Worm (Caenorhabditis elegans) whole organism, young adult: ENCODE data around the gene attf-3.

Source experiments
- B0019.2 ChIP-seq: fragments of 200-800 bp; sonication (Bioruptor generic); conservative IDR thresholded peaks from 2 replicates; pipeline ENCODE4 v1.3.6; 2022; ENCODE audit warnings: missing genetic modification reagents, missing genetic modification characterization, missing compliant biosample characterization
- C06A6.2 ChIP-seq: fragments of 200-800 bp; sonication (Bioruptor generic); conservative IDR thresholded peaks from 2 replicates; pipeline ENCODE4 v1.3.6; 2022; ENCODE audit warnings: missing genetic modification characterization, missing compliant biosample characterization
- C17E4.6 ChIP-seq: fragments of 200-800 bp; sonication (Bioruptor generic); IDR thresholded peaks from 2 replicates; pipeline ENCODE4 v1.3.6; 2022; ENCODE audit warnings: missing genetic modification reagents, missing genetic modification characterization, missing compliant biosample characterization
- F10E7.11 ChIP-seq: sonication (generic microtip); optimal IDR thresholded peaks from 2 replicates; lab custom pipeline; 2017; ENCODE audit warnings: mild to moderate bottlenecking, missing genetic modification characterization, moderate library complexity, missing compliant biosample characterization
- F57A8.1 ChIP-seq: fragments of 200-800 bp; sonication (Bioruptor generic); optimal IDR thresholded peaks from 2 replicates; lab custom pipeline; 2018; ENCODE audit warnings: mild to moderate bottlenecking, missing genetic modification characterization, moderate library complexity, missing compliant biosample characterization
- K12H6.12 ChIP-seq: fragments of 200-800 bp; sonication (Bioruptor generic); optimal IDR thresholded peaks from 2 replicates; lab custom pipeline; 2018; ENCODE audit warnings: mild to moderate bottlenecking, missing genetic modification characterization, missing compliant biosample characterization
- Y56A3A.18 ChIP-seq: fragments of 200-800 bp; sonication (Bioruptor generic); IDR thresholded peaks from 2 replicates; pipeline ENCODE4 v1.3.6; 2022; ENCODE audit warnings: missing genetic modification reagents, missing genetic modification characterization, missing compliant biosample characterization
- Y95B8A.8 ChIP-seq: fragments of 200-800 bp; sonication (Bioruptor generic); IDR thresholded peaks from 2 replicates; pipeline ENCODE4 v1.3.6; 2022; ENCODE audit warnings: missing genetic modification reagents, missing genetic modification characterization, missing compliant biosample characterization
- akir-1 ChIP-seq: fragments of 200-800 bp; sonication (Bioruptor generic); optimal IDR thresholded peaks from 2 replicates; lab custom pipeline; 2018; ENCODE audit warnings: mild to moderate bottlenecking, missing genetic modification characterization, moderate library complexity, missing compliant biosample characterization
- ama-1 ChIP-seq, 3 experiments: fragments of 150-350 bp in 1 of 3; sonication (generic microtip) in 2 of 3; optimal IDR thresholded peaks; 2 replicates each; lab custom pipeline; 2014 to 2018; ENCODE audit warnings: missing biosample characterization in 2 of 3, missing genetic modification characterization in 2 of 3, missing genetic modification reagents in 2 of 3
- atf-7 ChIP-seq: sonication (generic microtip); optimal IDR thresholded peaks from 2 replicates; lab custom pipeline; 2017; ENCODE audit warnings: mild to moderate bottlenecking, missing genetic modification characterization, missing compliant biosample characterization
- athp-1 ChIP-seq: sonication (generic microtip); optimal IDR thresholded peaks from 2 replicates; lab custom pipeline; 2017; ENCODE audit warnings: mild to moderate bottlenecking, missing genetic modification characterization, missing compliant biosample characterization
- attf-5 ChIP-seq: fragments of 200-800 bp; sonication (Bioruptor generic); optimal IDR thresholded peaks from 2 replicates; lab custom pipeline; 2018; ENCODE audit warnings: mild to moderate bottlenecking, missing genetic modification characterization, missing compliant biosample characterization
- attf-6 ChIP-seq: fragments of 200-800 bp; sonication (Bioruptor generic); IDR thresholded peaks from 2 replicates; pipeline ENCODE4 v1.3.6; 2022; ENCODE audit warnings: missing genetic modification reagents, missing genetic modification characterization, missing compliant biosample characterization
- ccch-3 ChIP-seq: fragments of 200-800 bp; sonication (Bioruptor generic); optimal IDR thresholded peaks from 2 replicates; lab custom pipeline; 2018; ENCODE audit warnings: mild to moderate bottlenecking, missing genetic modification characterization, missing compliant biosample characterization
- ceh-100 ChIP-seq: fragments of 200-800 bp; sonication (Bioruptor generic); IDR thresholded peaks from 2 replicates; pipeline ENCODE4 v1.3.6; 2022; ENCODE audit warnings: missing genetic modification reagents, missing genetic modification characterization, missing compliant biosample characterization
- ceh-79 ChIP-seq: sonication (generic microtip); optimal IDR thresholded peaks from 2 replicates; lab custom pipeline; 2017; ENCODE audit warnings: mild to moderate bottlenecking, missing genetic modification characterization, missing compliant biosample characterization
- die-1 ChIP-seq: sonication (generic microtip); optimal IDR thresholded peaks from 2 replicates; lab custom pipeline; 2016; ENCODE audit warnings: missing genotype, mild to moderate bottlenecking, missing genetic modification characterization, missing compliant biosample characterization
- dox-1 ChIP-seq: fragments of 200-800 bp; sonication (Bioruptor generic); IDR thresholded peaks from 2 replicates; pipeline ENCODE4 v1.3.6; 2022; ENCODE audit warnings: missing genetic modification reagents, missing genetic modification characterization, missing compliant biosample characterization
- egl-18 ChIP-seq: fragments of 200-800 bp; sonication (Bioruptor generic); IDR thresholded peaks from 2 replicates; pipeline ENCODE4 v1.3.6; 2022; ENCODE audit warnings: missing genetic modification reagents, missing genetic modification characterization, missing compliant biosample characterization
- egrh-3 ChIP-seq: fragments of 200-800 bp; sonication (Bioruptor generic); IDR thresholded peaks from 2 replicates; pipeline ENCODE4 v1.3.6; 2022; ENCODE audit warnings: missing genetic modification reagents, missing genetic modification characterization, missing compliant biosample characterization
- ekl-4 ChIP-seq: fragments of 200-800 bp; sonication (Bioruptor generic); IDR thresholded peaks from 2 replicates; pipeline ENCODE4 v1.3.6; 2022; ENCODE audit warnings: missing genetic modification reagents, missing genetic modification characterization, missing compliant biosample characterization
- fkh-3 ChIP-seq: sonication (generic microtip); optimal IDR thresholded peaks from 2 replicates; lab custom pipeline; 2016; ENCODE audit warnings: mild to moderate bottlenecking, missing genetic modification characterization, missing compliant biosample characterization
- hmg-1.2 ChIP-seq: fragments of 200-800 bp; sonication (Bioruptor generic); IDR thresholded peaks from 2 replicates; pipeline ENCODE4 v1.3.6; 2022; ENCODE audit warnings: missing genetic modification reagents, missing genetic modification characterization, missing compliant biosample characterization
- lin-40 ChIP-seq: sonication (generic microtip); optimal IDR thresholded peaks from 2 replicates; lab custom pipeline; 2016; ENCODE audit warnings: missing genetic modification characterization, mild to moderate bottlenecking, missing compliant biosample characterization, missing genotype, missing genetic modification reagents
- lin-54 ChIP-seq: fragments of 200-800 bp; sonication (Bioruptor generic); optimal IDR thresholded peaks from 2 replicates; lab custom pipeline; 2018; ENCODE audit warnings: mild to moderate bottlenecking, missing genetic modification characterization, missing compliant biosample characterization
- mcd-1 ChIP-seq: fragments of 200-800 bp; sonication (Bioruptor generic); IDR thresholded peaks from 2 replicates; pipeline ENCODE4 v1.3.6; 2022; ENCODE audit warnings: missing genetic modification reagents, missing genetic modification characterization, missing compliant biosample characterization
- nfya-1 ChIP-seq: sonication (generic microtip); optimal IDR thresholded peaks from 2 replicates; lab custom pipeline; 2017; ENCODE audit warnings: antibody characterized with exemption, missing compliant biosample characterization, missing genetic modification characterization, borderline replicate concordance; ENCODE audit not compliant: insufficient read depth
- nhr-120 ChIP-seq: fragments of 200-800 bp; sonication (Bioruptor generic); IDR thresholded peaks from 2 replicates; pipeline ENCODE4 v1.3.6; 2022; ENCODE audit warnings: missing genetic modification characterization, missing compliant biosample characterization
- pha-4 ChIP-seq: fragments of 150-350 bp; sonication (generic microtip); optimal IDR thresholded peaks from 2 replicates; lab custom pipeline; 2014; ENCODE audit warnings: missing biosample characterization, missing genetic modification reagents, missing genetic modification characterization
- rcor-1 ChIP-seq: fragments of 200-800 bp; sonication (Bioruptor generic); IDR thresholded peaks from 2 replicates; pipeline ENCODE4 v1.3.6; 2022; ENCODE audit warnings: missing genetic modification reagents, missing genetic modification characterization, missing compliant biosample characterization
- rec-8 ChIP-seq, 2 experiments: sonication (generic microtip); optimal IDR thresholded peaks; 2 replicates each; lab custom pipeline; 2016; ENCODE audit warnings: mild to moderate bottlenecking in 2 of 2, missing genetic modification characterization in 2 of 2, missing genetic modification reagents in 2 of 2, missing genotype in 2 of 2, missing biosample characterization in 1 of 2, missing compliant biosample characterization in 1 of 2, moderate library complexity in 1 of 2
- snpc-1.1 ChIP-seq: sonication (generic microtip); optimal IDR thresholded peaks from 2 replicates; lab custom pipeline; 2017; ENCODE audit warnings: missing genetic modification characterization, mild to moderate bottlenecking, missing compliant biosample characterization, antibody characterized with exemption, moderate library complexity, missing genotype, missing genetic modification reagents; ENCODE audit not compliant: insufficient read depth
- snpc-3.4 ChIP-seq: sonication (generic microtip); optimal IDR thresholded peaks from 2 replicates; lab custom pipeline; 2017; ENCODE audit warnings: missing genetic modification characterization, mild to moderate bottlenecking, missing compliant biosample characterization, antibody characterized with exemption, moderate library complexity, missing genotype, missing genetic modification reagents
- tlf-1 ChIP-seq: fragments of 200-800 bp; sonication (Bioruptor generic); optimal IDR thresholded peaks from 2 replicates; lab custom pipeline; 2018; ENCODE audit warnings: mild to moderate bottlenecking, missing genetic modification characterization, missing compliant biosample characterization
- zfh-2 ChIP-seq: fragments of 200-800 bp; sonication (Bioruptor generic); conservative IDR thresholded peaks from 2 replicates; pipeline ENCODE4 v1.3.6; 2022; ENCODE audit warnings: missing genetic modification reagents, missing genetic modification characterization, missing compliant biosample characterization
- zim-3 ChIP-seq: sonication (generic microtip); optimal IDR thresholded peaks from 2 replicates; lab custom pipeline; 2017; ENCODE audit warnings: mild to moderate bottlenecking, missing genetic modification characterization, moderate library complexity, missing compliant biosample characterization

Gene attf-3

DNA sequence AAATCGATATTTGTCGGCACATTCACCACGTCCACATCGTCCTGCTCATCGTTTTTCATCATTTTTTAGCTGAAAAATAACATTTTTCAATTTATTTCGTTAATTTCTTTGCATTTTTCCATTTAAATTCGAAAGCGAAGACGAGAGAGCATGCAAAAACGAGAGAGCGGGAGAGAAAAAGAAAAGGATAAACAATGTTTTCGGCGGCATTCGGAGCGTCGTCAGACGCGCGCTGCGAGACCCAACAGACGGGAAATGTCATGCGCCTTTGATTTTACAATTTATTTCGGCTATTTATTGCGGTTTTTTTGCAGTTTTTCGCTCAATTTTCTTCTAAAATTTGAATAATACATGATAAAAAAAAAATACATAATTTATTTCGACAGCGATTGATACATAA, at the start of gene attf-3 (continued):
- TF ChIP-seq egrh-3 (GFP tag; lab: Robert Waterston, UW) (no peak), ceh-100 (GFP tag; lab: Robert Waterston, UW) (no peak), hmg-1.2 (GFP tag; lab: Robert Waterston, UW) (peak; percentile 94), die-1 (tag; lab: Kevin White, UChicago) (no peak), ama-1 (optimal IDR thresholded peaks at IDR 0.05; lab: Kevin White, UChicago) (no peak), ama-1 (GFP tag; optimal IDR thresholded peaks at IDR 0.05; lab: Kevin White, UChicago) (no peak), nhr-120 (GFP tag; lab: Robert Waterston, UW) (no peak), lin-54 (GFP tag; lab: Kevin White, UChicago) (peak; percentile 60), zfh-2 (GFP tag; lab: Robert Waterston, UW) (0 out of 2 replicates have a peak, but pooled peaks have one; percentile 9), egl-18 (GFP tag; lab: Robert Waterston, UW) (no peak), ccch-3 (GFP tag; lab: Kevin White, UChicago) (no peak), mcd-1 (GFP tag; lab: Robert Waterston, UW) (peak; percentile 48; the same call in 1 of the 2 replicates), C17E4.6 (GFP tag; lab: Robert Waterston, UW) (no peak), C06A6.2 (GFP tag; lab: Robert Waterston, UW) (no peak), nfya-1 (tag; lab: Kevin White, UChicago) (no peak), snpc-1.1 (tag; lab: Kevin White, UChicago) (peak; percentile 15), K12H6.12 (tag; lab: Kevin White, UChicago) (peak; percentile 29), rec-8 (tag; optimal IDR thresholded peaks at IDR 0.05; lab: Kevin White, UChicago) (no peak), dox-1 (peak; percentile 89), athp-1 (tag; lab: Kevin White, UChicago) (no peak), B0019.2 (GFP tag; lab: Robert Waterston, UW) (peak; percentile 77), rcor-1 (GFP tag; lab: Robert Waterston, UW) (no peak), F10E7.11 (tag; lab: Kevin White, UChicago) (no peak), fkh-3 (tag; lab: Kevin White, UChicago) (no peak), ekl-4 (peak; percentile 48; the same call in 1 of the 2 replicates), F57A8.1 (GFP tag; lab: Kevin White, UChicago) (no peak), pha-4 (tag; lab: Kevin White, UChicago) (no peak), ceh-79 (no peak)

DNA sequence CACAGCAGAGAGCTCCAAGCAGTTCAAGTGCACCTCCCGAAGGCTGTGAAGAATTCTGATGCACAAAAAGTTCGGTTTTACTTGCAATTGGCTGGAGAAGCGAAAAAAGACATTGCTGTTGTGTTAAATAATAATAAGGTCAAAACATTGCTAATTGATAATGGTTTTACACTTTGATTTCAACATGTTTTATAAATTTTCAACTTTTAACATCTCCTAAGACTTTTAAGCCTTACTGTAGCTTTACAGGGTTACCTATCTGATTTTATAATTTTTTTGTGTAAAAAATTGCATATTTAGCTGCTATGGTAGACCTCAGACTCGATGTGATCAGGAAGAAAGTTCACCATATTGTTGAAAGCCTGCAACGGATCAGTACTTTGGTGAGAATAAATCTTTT, 48.0 kb upstream of the attf-3 start, which contains the start of gene pals-25:
Gene pals-25 (plus strand): TSS at position 301 of the 400 bp plus-strand sequence.
- TF ChIP-seq lin-40, result no peak
- TF ChIP-seq Y95B8A.8 (GFP tag; lab: Robert Waterston, UW), result no peak
- no peak for TF ChIP-seq attf-5 (GFP tag; lab: Kevin White, UChicago)
- TF ChIP-seq atf-7 (tag; lab: Kevin White, UChicago), result no peak
- no peak for TF ChIP-seq attf-6 (GFP tag; lab: Robert Waterston, UW)

DNA sequence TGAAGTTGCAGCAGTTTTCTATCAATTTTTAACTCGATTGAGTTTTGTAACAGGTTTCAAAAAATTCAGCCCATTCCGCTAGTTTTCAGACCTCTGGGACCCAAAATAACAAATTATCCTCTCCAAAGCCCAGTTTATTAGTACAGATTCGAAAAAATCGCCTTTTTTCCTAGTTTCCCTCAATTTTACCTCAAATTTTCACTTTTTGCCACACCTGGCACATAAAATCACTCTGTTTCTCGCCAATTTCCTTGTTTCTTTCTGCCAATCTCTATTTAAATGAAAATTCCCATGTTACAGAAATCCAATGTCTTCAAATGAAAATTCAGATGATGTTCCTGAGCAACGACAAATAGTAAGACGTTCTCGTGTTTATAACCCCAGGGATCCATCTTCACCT, 45.9 kb upstream of the attf-3 start, which contains the start of gene pals-22:
Gene pals-22 (plus strand): TSS at position 301 of the 400 bp plus-strand sequence.
- TF ChIP-seq akir-1 (GFP tag; lab: Kevin White, UChicago), result no peak
- TF ChIP-seq zim-3, result no peak
- no peak for TF ChIP-seq C17E4.6 (GFP tag; lab: Robert Waterston, UW)
- TF ChIP-seq snpc-3.4 (tag; lab: Kevin White, UChicago), result no peak
- TF ChIP-seq Y56A3A.18 (GFP tag; lab: Robert Waterston, UW), result no peak
- TF ChIP-seq tlf-1 (GFP tag; lab: Kevin White, UChicago), result no peak
- TF ChIP-seq, all 124 proteins: peak for 0
